Worm (Caenorhabditis elegans): Measurements from ENCODE around the gene C50B6.7.

The C50B6.7 gene

DNA sequence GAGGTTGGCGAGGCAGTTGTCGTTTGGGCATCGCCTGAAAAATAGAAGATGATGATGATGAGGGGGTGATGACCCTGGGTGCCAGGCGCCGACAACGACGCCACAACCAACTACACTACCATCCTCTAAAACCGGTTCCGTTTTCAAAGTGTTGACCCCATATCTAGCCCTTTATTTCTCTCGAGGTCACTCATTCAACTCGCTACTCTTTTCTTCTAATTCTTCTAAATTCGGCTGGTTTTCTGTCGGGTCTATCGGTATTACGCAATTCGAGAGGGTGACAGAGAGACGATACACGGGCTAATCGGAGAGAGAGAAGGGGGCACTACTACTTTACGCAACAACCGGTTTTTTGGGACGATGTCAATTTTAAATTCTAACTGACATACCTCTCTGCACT is 46.6 kb upstream of the C50B6.7 start:
- TF ChIP-seq mep-1 (tag; optimal IDR thresholded peaks at IDR 0.05) (peak; percentile 81), fkh-10 (GFP tag; optimal IDR thresholded peaks at IDR 0.05) (no peak), elt-3 (tag; optimal IDR thresholded peaks at IDR 0.05) (peak in 5 of 6 experiments; percentile 59 to 96 (median 93)), mab-9 (GFP tag; IDR thresholded peaks at IDR 0.05) (no peak), irx-1 (tag; optimal IDR thresholded peaks at IDR 0.05) (peak; percentile 62), skn-1 (tag; optimal IDR thresholded peaks at IDR 0.05) (peak; percentile 5), ceh-88 (GFP tag; IDR thresholded peaks at IDR 0.05) (no peak), fos-1 (tag; optimal IDR thresholded peaks at IDR 0.05) (peak; percentile 66), nhr-85 (tag) (peak; percentile 100), pag-3 (tag; optimal IDR thresholded peaks at IDR 0.05; ENCODE audit: borderline replicate concordance, insufficient read depth) (no peak), swsn-7 (tag; optimal IDR thresholded peaks at IDR 0.05) (peak; percentile 63), nhr-77 (tag; optimal IDR thresholded peaks at IDR 0.05) (peak; percentile 42), efl-1 (optimal IDR thresholded peaks at IDR 0.05) (peak; percentile 14 to 44), efl-1 (GFP tag; optimal IDR thresholded peaks at IDR 0.05 in 1 of 2) (peak in 1 of 2 experiments; percentile 94), aha-1 (tag; optimal IDR thresholded peaks at IDR 0.05) (no peak), lin-14 (GFP tag; optimal IDR thresholded peaks at IDR 0.05) (peak; percentile 96), blmp-1 (tag; optimal IDR thresholded peaks at IDR 0.05) (peak; percentile 95), dpl-1 (GFP tag; optimal IDR thresholded peaks at IDR 0.05) (peak in 2 of 3 experiments; percentile 23 to 63), lin-39 (tag; optimal IDR thresholded peaks at IDR 0.05) (no peak), nhr-237 (tag; optimal IDR thresholded peaks at IDR 0.05) (peak; percentile 59), unc-62 (GFP tag; optimal IDR thresholded peaks at IDR 0.05) (no peak), unc-86 (tag; optimal IDR thresholded peaks at IDR 0.05) (no peak), nhr-47 (tag; optimal IDR thresholded peaks at IDR 0.05) (peak; percentile 60), egl-27 (tag; optimal IDR thresholded peaks at IDR 0.05) (peak; percentile 19 to 38), F16B12.6 (tag; optimal IDR thresholded peaks at IDR 0.05) (no peak), ceh-82 (tag; optimal IDR thresholded peaks at IDR 0.05) (peak in 2 of 3 experiments; percentile 24 to 26), ceh-63 (GFP tag; optimal IDR thresholded peaks at IDR 0.05) (no peak), nhr-19 (GFP tag; conservative IDR thresholded peaks at IDR 0.05) (peak; percentile 63), ztf-11 (tag; optimal IDR thresholded peaks at IDR 0.05) (no peak), sup-37 (GFP tag; optimal IDR thresholded peaks at IDR 0.05) (no peak), tbx-2 (tag; optimal IDR thresholded peaks at IDR 0.05) (peak; percentile 55), unc-130 (tag; optimal IDR thresholded peaks at IDR 0.05) (peak; percentile 59), snpc-4 (tag; optimal IDR thresholded peaks at IDR 0.05) (no peak), grh-1 (GFP tag; IDR thresholded peaks at IDR 0.05) (peak; percentile 100), rnt-1 (tag; optimal IDR thresholded peaks at IDR 0.05) (peak; percentile 38), aly-2 (tag; optimal IDR thresholded peaks at IDR 0.05) (no peak), mdl-1 (tag; optimal IDR thresholded peaks at IDR 0.05) (peak in 1 of 2 experiments; percentile 68), ama-1 (optimal IDR thresholded peaks at IDR 0.05) (no peak), lsy-2 (tag; optimal IDR thresholded peaks at IDR 0.05) (peak; percentile 63 to 75), ztf-4 (tag; optimal IDR thresholded peaks at IDR 0.05) (peak; percentile 57), dsc-1 (tag; optimal IDR thresholded peaks at IDR 0.05) (no peak), snu-23 (GFP tag; optimal IDR thresholded peaks at IDR 0.05) (peak; percentile 92), zip-4 (GFP tag; optimal IDR thresholded peaks at IDR 0.05) (peak; percentile 44), unc-98 (GFP tag; IDR thresholded peaks at IDR 0.05) (no peak), tlp-1 (tag; optimal IDR thresholded peaks at IDR 0.05) (no peak), lin-35 (GFP tag; optimal IDR thresholded peaks at IDR 0.05) (peak; percentile 21 to 69), nhr-71 (tag; optimal IDR thresholded peaks at IDR 0.05) (peak; percentile 86), nhr-76 (tag; optimal IDR thresholded peaks at IDR 0.05) (no peak), fkh-8 (tag; optimal IDR thresholded peaks at IDR 0.05) (no peak), hpl-2 (GFP tag; optimal IDR thresholded peaks at IDR 0.05) (peak; percentile 10), elt-2 (tag; optimal IDR thresholded peaks at IDR 0.05) (no peak), pax-3 (tag; optimal IDR thresholded peaks at IDR 0.05) (no peak), hlh-17 (GFP tag; optimal IDR thresholded peaks at IDR 0.05; ENCODE audit: borderline replicate concordance) (no peak)
